Worm (Caenorhabditis elegans) whole organism, dauer: ENCODE data around the gene H37A05.4.

Source experiments
- unc-62 ChIP-seq: sonication (generic microtip); optimal IDR thresholded peaks from 2 replicates; lab custom pipeline; 2017; ENCODE audit warnings: missing biosample characterization, missing genetic modification reagents, missing genetic modification characterization

Gene H37A05.4

ce11 chrV:13660115-13660514 is 10.5 kb upstream of the H37A05.4 start:
- no peak for TF ChIP-seq unc-62 (GFP tag; lab: Kevin White, UChicago)

- no peak for TF ChIP-seq unc-62 (GFP tag; lab: Kevin White, UChicago)
These were observed 9.6 kb upstream of the H37A05.4 start for ce11 chrV:13659219-13659618.

- no peak for TF ChIP-seq unc-62 (GFP tag; lab: Kevin White, UChicago)
These were observed 9.0 kb upstream of the H37A05.4 start for ce11 chrV:13658577-13658976.

ce11 chrV:13657841-13658338 is 8.3 kb upstream of the H37A05.4 start:
- TF ChIP-seq unc-62 (GFP tag; lab: Kevin White, UChicago): no peak

DNA sequence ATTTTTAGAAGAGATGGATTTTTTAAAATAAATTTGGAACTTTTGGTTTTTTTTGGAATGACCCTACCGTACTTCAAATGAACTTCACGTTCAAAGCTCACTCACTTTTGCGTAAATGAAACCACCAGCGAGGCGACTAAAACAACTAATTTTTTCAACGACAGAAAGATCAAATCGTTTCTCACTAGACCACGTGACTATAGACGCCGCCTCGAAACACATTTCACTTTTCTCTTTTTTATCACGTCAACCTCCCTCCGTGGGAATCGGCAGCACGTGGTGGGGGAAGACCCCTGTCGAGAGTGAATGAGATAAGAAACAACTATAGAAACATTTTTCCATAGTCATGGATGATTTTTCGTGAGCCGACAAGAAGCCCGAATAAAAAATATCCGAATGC is 7.7 kb upstream of the H37A05.4 start:
- no peak for TF ChIP-seq unc-62 (GFP tag; lab: Kevin White, UChicago)

DNA sequence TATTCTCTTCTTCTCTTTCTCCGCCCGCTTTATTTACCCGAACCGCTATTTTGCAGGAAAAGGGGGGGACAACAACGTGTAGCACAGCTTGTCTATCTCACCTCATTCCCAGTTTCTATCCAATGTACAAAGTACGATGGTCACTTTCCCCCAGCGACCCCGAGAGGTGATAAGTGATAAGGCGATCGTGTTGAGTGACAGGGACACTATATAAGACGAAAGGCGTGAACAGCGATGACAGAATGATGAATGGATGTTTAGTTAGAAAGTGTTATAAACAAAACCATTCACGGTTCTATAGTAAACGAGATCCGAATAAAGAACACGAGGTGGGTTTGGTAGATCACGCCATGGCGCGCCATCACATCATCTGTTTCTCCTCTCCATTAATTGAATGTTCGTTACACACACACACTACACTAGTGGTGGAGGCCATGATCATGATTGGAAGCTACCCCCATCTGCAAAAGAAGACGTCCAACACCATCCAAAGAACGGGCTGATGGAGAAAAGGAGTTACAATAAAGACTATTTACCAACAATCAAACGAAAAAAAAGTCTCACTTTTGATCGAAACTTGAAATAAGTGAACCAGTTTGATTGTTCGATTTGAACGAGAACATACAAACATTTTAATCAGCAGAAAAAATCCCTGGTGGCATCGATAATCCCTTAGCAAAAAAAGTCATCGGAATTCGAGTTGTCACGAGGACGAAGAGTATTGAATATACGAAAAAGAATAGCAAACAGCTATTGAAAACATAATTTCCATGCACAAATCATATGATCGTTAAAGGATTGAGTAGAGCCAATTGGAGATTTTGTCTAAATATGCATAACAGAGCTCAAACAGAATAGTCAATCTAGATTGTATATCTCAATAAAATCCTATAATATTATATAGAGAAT is 7.0 kb upstream of the H37A05.4 start:
- TF ChIP-seq unc-62 (GFP tag; lab: Kevin White, UChicago): no peak

- TF ChIP-seq unc-62 (GFP tag; lab: Kevin White, UChicago): no peak
These were observed 5.7 kb upstream of the H37A05.4 start for ce11 chrV:13655202-13655764.

DNA sequence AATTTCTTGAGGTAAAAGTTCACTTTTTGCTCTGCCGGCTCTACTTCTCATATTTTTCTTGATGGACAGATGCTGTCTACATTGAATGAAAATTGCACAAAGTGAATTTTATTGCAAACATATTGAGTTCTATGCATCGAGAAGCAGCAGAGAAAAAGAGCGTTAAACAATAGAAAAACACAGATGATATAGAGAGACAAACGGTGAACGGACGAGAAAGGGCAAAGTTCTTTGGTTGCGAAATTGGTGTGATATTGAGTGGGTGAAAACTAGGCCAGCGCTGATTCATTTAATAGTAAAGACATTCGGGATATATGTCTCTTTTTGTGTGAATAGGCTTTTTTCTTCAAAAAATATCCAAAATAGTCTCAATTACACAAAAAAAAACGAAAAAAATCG is 4.8 kb upstream of the H37A05.4 start:
- TF ChIP-seq unc-62 (GFP tag; lab: Kevin White, UChicago): no peak

- TF ChIP-seq unc-62 (GFP tag; lab: Kevin White, UChicago): no peak
These were observed 4.3 kb upstream of the H37A05.4 start, which contains the start of gene lpin-1 for ce11 chrV:13653713-13654393. lpin-1 (minus strand) TSS chrV:13654129.

DNA sequence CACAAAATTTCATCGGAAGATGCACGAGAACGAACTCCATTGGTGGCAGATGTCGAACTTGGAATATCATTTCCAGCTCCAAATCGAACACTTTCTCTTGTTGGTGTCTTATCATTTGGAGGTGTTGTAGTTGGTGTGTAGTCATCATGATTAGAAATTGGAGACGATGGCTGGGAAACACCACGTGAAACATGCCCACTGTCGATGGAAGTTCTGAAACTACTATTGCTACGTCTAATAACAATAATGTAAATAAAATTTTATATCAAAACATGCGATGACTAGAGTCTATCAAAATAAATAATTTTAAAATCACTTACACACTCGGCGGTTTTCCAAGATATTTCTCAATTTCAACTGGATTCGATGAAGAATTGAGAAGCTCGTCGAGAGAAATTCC is 2.7 kb upstream of the H37A05.4 start:
- no peak for TF ChIP-seq unc-62 (GFP tag; lab: Kevin White, UChicago)

ce11 chrV:13650800-13651199 is 1.2 kb upstream of the H37A05.4 start:
- no peak for TF ChIP-seq unc-62 (GFP tag; lab: Kevin White, UChicago)

ce11 chrV:13647617-13648016 is 2.0 kb downstream of the H37A05.4 start:
- TF ChIP-seq unc-62 (GFP tag; lab: Kevin White, UChicago): no peak

- no peak for TF ChIP-seq unc-62 (GFP tag; lab: Kevin White, UChicago)
These were observed 2.4 kb downstream of the H37A05.4 start for ce11 chrV:13647185-13647584.

DNA sequence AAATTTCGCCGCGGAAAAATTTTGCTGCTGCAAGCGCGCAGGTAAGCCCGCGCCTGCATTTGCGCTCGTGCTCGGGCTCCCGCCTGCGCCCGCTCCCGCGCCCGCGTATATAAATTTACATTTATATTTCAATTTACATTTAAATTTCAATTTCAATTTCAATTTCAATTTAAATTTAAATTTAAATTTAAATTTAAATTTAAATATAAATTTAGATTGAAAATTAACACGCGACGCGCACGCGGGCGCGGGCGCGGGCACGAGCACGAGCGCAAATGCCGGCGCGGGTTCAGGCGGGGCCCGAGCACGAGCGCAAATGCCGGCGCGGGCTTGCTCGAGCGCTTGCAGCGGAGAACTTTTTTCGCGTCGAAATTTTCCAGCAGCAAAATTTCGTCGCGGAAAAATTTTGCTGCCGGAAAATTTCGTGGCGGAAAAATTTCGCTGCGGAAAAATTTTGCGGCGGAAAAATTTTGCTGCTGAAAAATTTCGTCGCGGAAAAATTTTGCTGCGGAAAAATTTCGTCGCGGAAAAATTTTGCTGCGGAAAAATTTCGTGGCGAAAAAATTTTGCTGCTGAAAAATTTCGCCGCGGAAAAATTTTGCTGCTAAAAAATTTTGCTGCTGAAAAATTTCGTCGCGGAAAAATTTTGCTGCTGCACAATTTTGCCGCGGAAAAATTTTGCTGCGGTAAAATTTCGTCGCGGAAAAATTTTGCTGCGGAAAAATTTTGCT is 3.6 kb downstream of the H37A05.4 start:
- TF ChIP-seq unc-62 (GFP tag; lab: Kevin White, UChicago): no peak

DNA sequence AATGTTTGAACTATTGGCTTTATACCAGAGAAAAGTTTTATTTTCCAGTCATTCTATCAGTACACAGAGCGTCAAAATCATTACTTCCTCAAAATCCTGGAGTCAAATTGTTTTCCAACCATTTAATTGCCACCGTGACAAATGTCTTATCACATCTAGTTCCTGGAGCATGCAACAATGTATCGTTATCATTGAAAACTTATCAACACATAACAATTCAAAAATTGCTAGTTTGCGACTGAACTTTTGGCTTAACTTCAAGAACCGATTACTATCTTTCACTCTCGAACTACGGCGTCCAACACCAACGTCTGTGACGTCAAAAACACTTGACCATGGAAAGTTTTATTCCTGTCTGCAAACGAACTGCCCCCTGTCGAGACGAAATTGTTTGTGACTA is 11.5 kb downstream of the H37A05.4 start:
- no peak for TF ChIP-seq unc-62 (GFP tag; lab: Kevin White, UChicago)
